Fruit fly (Drosophila melanogaster) whole organism, prepupa: ENCODE results near the gene CG1503.

ENCODE experiments used
- CG10669 ChIP-seq: fragments of 200-800 bp; sonication (Bioruptor generic); optimal IDR thresholded peaks from 3 replicates; lab custom pipeline; 2018; ENCODE audit warnings: missing biosample characterization, mild to moderate bottlenecking, missing genetic modification characterization, moderate library complexity
- CG11902 ChIP-seq: fragments of 200-800 bp; sonication (Bioruptor generic); optimal IDR thresholded peaks from 3 replicates; lab custom pipeline; 2016; ENCODE audit warnings: missing biosample characterization, missing genetic modification characterization
- CG15336 ChIP-seq: fragments of 200-800 bp; sonication (Bioruptor generic); IDR thresholded peaks from 2 replicates; pipeline ENCODE4 v1.3.6; 2022; ENCODE audit warnings: missing biosample characterization, missing genetic modification characterization
- CG1621 ChIP-seq: fragments of 200-800 bp; sonication (Bioruptor generic); optimal IDR thresholded peaks from 3 replicates; lab custom pipeline; 2018; ENCODE audit warnings: missing biosample characterization, mild to moderate bottlenecking, missing genetic modification characterization
- CG3032 ChIP-seq: fragments of 200-800 bp; optimal IDR thresholded peaks from 2 replicates; lab custom pipeline; 2019; ENCODE audit warnings: missing biosample characterization, mild to moderate bottlenecking, missing genetic modification characterization, moderate library complexity
- CG31627 ChIP-seq: fragments of 200-800 bp; sonication (Bioruptor generic); optimal IDR thresholded peaks from 3 replicates; lab custom pipeline; 2016; ENCODE audit warnings: missing biosample characterization, missing genetic modification characterization
- CG32006 ChIP-seq: fragments of 200-800 bp; sonication (Bioruptor generic); optimal IDR thresholded peaks from 3 replicates; lab custom pipeline; 2017; ENCODE audit warnings: missing biosample characterization, mild to moderate bottlenecking, missing genetic modification characterization
- CG3919 ChIP-seq: fragments of 200-800 bp; sonication (Bioruptor generic); optimal IDR thresholded peaks from 3 replicates; lab custom pipeline; 2016; ENCODE audit warnings: missing biosample characterization, missing genetic modification characterization
- CG6163 ChIP-seq: fragments of 200-800 bp; sonication (Bioruptor generic); IDR thresholded peaks from 3 replicates; pipeline ENCODE4 v1.3.6; 2022; ENCODE audit warnings: missing biosample characterization, missing genetic modification characterization
- CG6276 ChIP-seq: fragments of 200-800 bp; sonication (Bioruptor generic); optimal IDR thresholded peaks from 2 replicates; lab custom pipeline; 2017; ENCODE audit warnings: missing biosample characterization, mild to moderate bottlenecking, missing genetic modification characterization
- CG6792 ChIP-seq: fragments of 200-800 bp; sonication (Bioruptor generic); optimal IDR thresholded peaks from 3 replicates; lab custom pipeline; 2016; ENCODE audit warnings: missing biosample characterization, missing genetic modification characterization
- CG6808 ChIP-seq: fragments of 200-800 bp; sonication (Bioruptor generic); optimal IDR thresholded peaks from 3 replicates; lab custom pipeline; 2017; ENCODE audit warnings: missing biosample characterization, missing genetic modification characterization, mild to moderate bottlenecking, moderate library complexity, missing genetic modification reagents
- CG6854 ChIP-seq: fragments of 200-800 bp; sonication (Bioruptor generic); optimal IDR thresholded peaks from 2 replicates; lab custom pipeline; 2017; ENCODE audit warnings: missing biosample characterization, mild to moderate bottlenecking, missing genetic modification characterization
- CG8119 ChIP-seq: fragments of 200-800 bp; sonication (Bioruptor generic); IDR thresholded peaks from 3 replicates; pipeline ENCODE4 v1.3.6; 2022; ENCODE audit warnings: missing biosample characterization, missing genetic modification characterization
- CG8319 ChIP-seq: fragments of 200-800 bp; sonication (Bioruptor generic); optimal IDR thresholded peaks from 3 replicates; lab custom pipeline; 2016; ENCODE audit warnings: missing biosample characterization, missing genetic modification characterization
- CG9139 ChIP-seq: fragments of 200-800 bp; sonication (Bioruptor generic); optimal IDR thresholded peaks from 3 replicates; lab custom pipeline; 2017; ENCODE audit warnings: missing biosample characterization, mild to moderate bottlenecking, missing genetic modification characterization
- Eip78C ChIP-seq: fragments of 200-800 bp; sonication (Bioruptor generic); peaks from one replicate; lab custom pipeline; 2016; ENCODE audit warnings: missing biosample characterization, missing genetic modification characterization
- Eip93F ChIP-seq: fragments of 200-800 bp; sonication (Bioruptor generic); optimal IDR thresholded peaks from 2 replicates; lab custom pipeline; 2016; ENCODE audit warnings: missing biosample characterization, mild to moderate bottlenecking, missing genetic modification characterization
- Ets21C ChIP-seq: fragments of 200-800 bp; sonication (Bioruptor generic); optimal IDR thresholded peaks from 3 replicates; lab custom pipeline; 2016; ENCODE audit warnings: missing biosample characterization, missing genetic modification characterization
- Ets96B ChIP-seq: fragments of 200-800 bp; optimal IDR thresholded peaks from 2 replicates; lab custom pipeline; 2019; ENCODE audit warnings: missing biosample characterization, mild to moderate bottlenecking, missing genetic modification characterization, moderate library complexity
- Gug ChIP-seq: fragments of 200-800 bp; sonication (Bioruptor generic); IDR thresholded peaks from 2 replicates; pipeline ENCODE4 v1.3.6; 2022; ENCODE audit warnings: missing biosample characterization, missing genetic modification characterization
- Hr38 ChIP-seq: sonication (Bioruptor generic); optimal IDR thresholded peaks from 2 replicates; lab custom pipeline; 2016; ENCODE audit warnings: missing biosample characterization, missing genetic modification characterization
- Met ChIP-seq: fragments of 200-800 bp; sonication (Bioruptor generic); optimal IDR thresholded peaks from 3 replicates; lab custom pipeline; 2016; ENCODE audit warnings: missing biosample characterization, missing genetic modification characterization
- OdsH ChIP-seq: fragments of 200-800 bp; sonication (Bioruptor generic); optimal IDR thresholded peaks from 3 replicates; lab custom pipeline; 2016; ENCODE audit warnings: missing biosample characterization, missing genetic modification characterization
- Smox ChIP-seq: fragments of 200-800 bp; sonication (Bioruptor generic); optimal IDR thresholded peaks from 3 replicates; lab custom pipeline; 2016; ENCODE audit warnings: missing biosample characterization, missing genetic modification characterization
- Sox102F ChIP-seq: fragments of 200-800 bp; sonication (Bioruptor generic); optimal IDR thresholded peaks from 2 replicates; lab custom pipeline; 2016; ENCODE audit warnings: missing biosample characterization, mild to moderate bottlenecking, missing genetic modification characterization
- Sox14 ChIP-seq: fragments of 200-800 bp; sonication (Bioruptor generic); optimal IDR thresholded peaks from 3 replicates; lab custom pipeline; 2016; ENCODE audit warnings: missing biosample characterization, missing genetic modification characterization
- Sox15 ChIP-seq: fragments of 200-800 bp; sonication (Bioruptor generic); optimal IDR thresholded peaks from 3 replicates; lab custom pipeline; 2016; ENCODE audit warnings: missing biosample characterization, missing genetic modification characterization
- achi ChIP-seq: fragments of 200-800 bp; sonication (Bioruptor generic); optimal IDR thresholded peaks from 3 replicates; lab custom pipeline; 2016; ENCODE audit warnings: missing biosample characterization, missing genetic modification characterization
- acj6 ChIP-seq: fragments of 200-800 bp; sonication (Bioruptor generic); optimal IDR thresholded peaks from 3 replicates; lab custom pipeline; 2016; ENCODE audit warnings: missing biosample characterization, missing genetic modification characterization
- cyc ChIP-seq: fragments of 200-800 bp; sonication (Bioruptor generic); optimal IDR thresholded peaks from 3 replicates; lab custom pipeline; 2016; ENCODE audit warnings: missing biosample characterization, missing genetic modification characterization
- dac ChIP-seq: fragments of 200-800 bp; sonication (Bioruptor generic); optimal IDR thresholded peaks from 2 replicates; lab custom pipeline; 2017; ENCODE audit warnings: missing biosample characterization, mild to moderate bottlenecking, missing genetic modification characterization
- dsx ChIP-seq: fragments of 200-800 bp; optimal IDR thresholded peaks from 3 replicates; lab custom pipeline; 2019; ENCODE audit warnings: missing biosample characterization, mild to moderate bottlenecking, missing genetic modification characterization, moderate library complexity; ENCODE audit not compliant: poor library complexity, severe bottlenecking
- eg ChIP-seq: fragments of 200-800 bp; sonication (Bioruptor generic); IDR thresholded peaks from 3 replicates; pipeline ENCODE4 v1.3.6; 2022; ENCODE audit warnings: missing biosample characterization, missing genetic modification characterization
- fd59A ChIP-seq: fragments of 200-800 bp; sonication (Bioruptor generic); optimal IDR thresholded peaks from 2 replicates; lab custom pipeline; 2017; ENCODE audit warnings: missing biosample characterization, mild to moderate bottlenecking, missing genetic modification characterization, missing genetic modification reagents
- fd85E ChIP-seq: fragments of 200-800 bp; sonication (Bioruptor generic); optimal IDR thresholded peaks from 3 replicates; lab custom pipeline; 2016; ENCODE audit warnings: missing biosample characterization, missing genetic modification characterization
- fkh ChIP-seq: fragments of 200-800 bp; sonication (Bioruptor generic); optimal IDR thresholded peaks from 3 replicates; lab custom pipeline; 2017; ENCODE audit warnings: missing biosample characterization, mild to moderate bottlenecking, missing genetic modification characterization, moderate library complexity
- lz ChIP-seq: fragments of 200-800 bp; sonication (Bioruptor generic); optimal IDR thresholded peaks from 3 replicates; lab custom pipeline; 2016; ENCODE audit warnings: missing biosample characterization, missing genetic modification characterization
- net ChIP-seq: fragments of 200-800 bp; sonication (Bioruptor generic); optimal IDR thresholded peaks from 3 replicates; lab custom pipeline; 2016; ENCODE audit warnings: missing biosample characterization, missing genetic modification characterization
- pdm3 ChIP-seq: fragments of 200-800 bp; sonication (Bioruptor generic); optimal IDR thresholded peaks from 3 replicates; lab custom pipeline; 2016; ENCODE audit warnings: missing biosample characterization, missing genetic modification characterization
- salr ChIP-seq, 2 experiments: fragments of 200-800 bp; sonication (Bioruptor generic); optimal IDR thresholded peaks; 3 replicates each; lab custom pipeline; 2016 to 2018; ENCODE audit warnings: missing biosample characterization in 2 of 2, missing genetic modification characterization in 2 of 2, mild to moderate bottlenecking in 1 of 2
- spab ChIP-seq: fragments of 200-800 bp; sonication (Bioruptor generic); optimal IDR thresholded peaks from 2 replicates; lab custom pipeline; 2017; ENCODE audit warnings: missing biosample characterization, mild to moderate bottlenecking, missing genetic modification characterization, missing genetic modification reagents
- ss ChIP-seq, 2 experiments: fragments of 200-800 bp; sonication (Bioruptor generic); optimal IDR thresholded peaks; 2 replicates in 1 of 2; 3 replicates in 1 of 2; lab custom pipeline; 2017 to 2018; ENCODE audit warnings: mild to moderate bottlenecking in 2 of 2, missing biosample characterization in 2 of 2, missing genetic modification characterization in 2 of 2, moderate library complexity in 1 of 2
- svp ChIP-seq: fragments of 200-800 bp; sonication (Bioruptor generic); peaks from one replicate; lab custom pipeline; 2016; ENCODE audit warnings: missing biosample characterization, missing genetic modification characterization

Gene CG1503

DNA sequence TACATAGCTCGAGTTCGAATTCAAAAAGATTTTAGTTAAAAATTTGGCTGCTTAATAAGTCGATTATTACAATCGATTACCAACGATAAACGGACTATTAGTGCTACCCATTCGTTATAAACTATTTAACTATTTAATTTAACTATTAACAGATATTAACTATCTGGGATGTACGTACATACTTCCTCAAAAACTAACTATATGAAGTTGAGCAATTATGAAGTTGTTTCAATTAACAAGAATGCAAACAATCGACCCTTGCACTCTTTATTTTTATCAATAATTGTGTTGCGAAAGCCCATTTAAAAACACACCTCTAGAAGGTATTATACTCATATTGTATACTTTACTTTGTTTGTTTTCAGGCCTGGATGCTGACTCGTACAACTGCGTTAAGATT lies at the start of gene CG1503:
Gene CG1503 (minus strand): TSS at position 101 of the 400 bp plus-strand sequence.
- TF ChIP-seq Met (no peak), eg (GFP tag; lab: Robert Waterston, UW) (no peak), CG6792 (GFP tag; lab: Kevin White, UChicago) (no peak), ss (GFP tag; optimal IDR thresholded peaks at IDR 0.05; lab: Kevin White, UChicago) (no peak), fkh (GFP tag; lab: Kevin White, UChicago) (no peak), Sox15 (GFP tag; lab: Kevin White, UChicago) (no peak), Gug (GFP tag; lab: Robert Waterston, UW) (no peak), Eip78C (GFP tag; lab: Kevin White, UChicago) (no peak), pdm3 (GFP tag; lab: Kevin White, UChicago) (no peak), Sox102F (GFP tag; lab: Kevin White, UChicago) (no peak), CG10669 (GFP tag; lab: Kevin White, UChicago) (no peak), CG31627 (no peak), cyc (GFP tag; lab: Kevin White, UChicago) (no peak), fd85E (GFP tag; lab: Kevin White, UChicago) (no peak), acj6 (GFP tag; lab: Kevin White, UChicago) (no peak), CG8119 (GFP tag; lab: Robert Waterston, UW) (no peak), dsx (no peak), Hr38 (GFP tag; lab: Kevin White, UChicago) (no peak), CG1621 (tag; lab: Kevin White, UChicago) (no peak)

DNA sequence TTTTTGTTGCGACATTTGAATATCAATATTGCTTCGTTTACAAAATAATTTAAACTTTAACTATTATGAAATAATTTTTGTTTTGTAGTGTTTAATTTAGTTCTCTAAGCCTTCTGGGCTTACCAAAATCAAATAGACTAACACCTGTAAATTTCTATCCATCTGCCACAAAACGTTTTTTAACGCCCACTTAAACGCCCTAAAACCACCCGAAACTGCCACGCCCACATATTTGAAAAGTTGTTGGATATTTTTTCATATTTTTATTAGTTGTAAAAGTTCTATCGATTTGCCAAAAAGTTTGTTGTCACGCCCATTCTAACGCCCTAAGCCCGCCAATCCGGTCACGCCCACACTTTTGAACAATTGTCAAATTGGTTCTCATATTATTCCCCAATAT lies 40.8 kb upstream of the CG1503 start, which contains the start of gene CG45154:
Gene CG45154 (minus strand): TSS at position 101 of the 400 bp plus-strand sequence.
- TF ChIP-seq dac (GFP tag; lab: Kevin White, UChicago) (no peak), Sox14 (GFP tag; lab: Kevin White, UChicago) (no peak), lz (GFP tag; lab: Kevin White, UChicago) (no peak), Met (no peak), CG3032 (tag; lab: Kevin White, UChicago) (no peak), CG32006 (GFP tag; lab: Kevin White, UChicago) (no peak), CG9139 (GFP tag; lab: Kevin White, UChicago) (no peak), dsx (no peak), achi (no peak), CG8319 (GFP tag; lab: Kevin White, UChicago) (no peak), net (GFP tag; lab: Kevin White, UChicago) (no peak), Eip78C (GFP tag; lab: Kevin White, UChicago) (no peak), fd59A (GFP tag; lab: Kevin White, UChicago) (no peak), Eip93F (GFP tag; lab: Kevin White, UChicago) (no peak), Ets96B (tag; lab: Kevin White, UChicago) (no peak), CG3919 (no peak), CG11902 (GFP tag; lab: Kevin White, UChicago) (no peak), CG8119 (GFP tag; lab: Robert Waterston, UW) (no peak), Hr38 (GFP tag; lab: Kevin White, UChicago) (no peak)

DNA sequence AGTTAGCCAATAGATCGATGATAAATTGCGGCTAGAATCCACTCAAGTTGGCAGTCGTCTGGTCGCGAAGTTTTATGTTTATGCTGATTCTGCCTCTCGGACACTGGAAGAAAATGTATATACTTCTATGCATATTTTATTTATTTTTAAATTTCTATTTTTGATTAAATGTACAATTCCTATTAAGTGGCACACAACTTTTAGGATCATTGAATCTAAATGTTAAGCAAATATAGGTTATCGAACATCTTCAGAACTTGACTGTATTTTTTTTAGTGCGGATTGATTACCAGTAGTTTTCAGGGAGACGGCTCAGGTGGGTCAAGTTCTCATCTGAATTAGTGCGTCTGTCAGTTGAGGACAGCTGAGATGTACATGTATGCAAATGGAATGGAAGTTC lies 21.1 kb upstream of the CG1503 start:
- TF ChIP-seq net (GFP tag; lab: Kevin White, UChicago) (peak; percentile 33), Eip93F (GFP tag; lab: Kevin White, UChicago) (no peak), fd59A (GFP tag; lab: Kevin White, UChicago) (peak; percentile 41), Ets96B (tag; lab: Kevin White, UChicago) (peak; percentile 72), CG8119 (GFP tag; lab: Robert Waterston, UW) (0 out of 3 replicates have a peak, but pooled peaks have one; percentile 21), CG11902 (GFP tag; lab: Kevin White, UChicago) (no peak), spab (GFP tag; lab: Kevin White, UChicago) (peak; percentile 49), CG3919 (peak; percentile 50), fd85E (GFP tag; lab: Kevin White, UChicago) (no peak), CG15336 (GFP tag; lab: Robert Waterston, UW) (peak; percentile 45; the same call in 1 of the 2 replicates), OdsH (GFP tag; lab: Kevin White, UChicago) (peak; percentile 57), Sox102F (GFP tag; lab: Kevin White, UChicago) (no peak), Smox (GFP tag; lab: Kevin White, UChicago) (no peak), eg (GFP tag; lab: Robert Waterston, UW) (no peak), Met (peak; percentile 25), CG32006 (GFP tag; lab: Kevin White, UChicago) (peak; percentile 9), Gug (GFP tag; lab: Robert Waterston, UW) (no peak), CG3032 (tag; lab: Kevin White, UChicago) (peak; percentile 68), CG6808 (GFP tag; lab: Kevin White, UChicago) (peak; percentile 55), Ets21C (GFP tag; lab: Kevin White, UChicago) (no peak), ss (GFP tag; optimal IDR thresholded peaks at IDR 0.05; lab: Kevin White, UChicago) (peak; percentile 16 to 74), CG6854 (GFP tag; lab: Kevin White, UChicago) (no peak), fkh (GFP tag; lab: Kevin White, UChicago) (no peak), salr (GFP tag; optimal IDR thresholded peaks at IDR 0.05; lab: Kevin White, UChicago) (peak in 1 of 2 experiments; percentile 39), CG6163 (GFP tag; lab: Robert Waterston, UW) (no peak; the same call in 1 of the 3 replicates), dac (GFP tag; lab: Kevin White, UChicago) (no peak), CG31627 (no peak), CG6276 (GFP tag; lab: Kevin White, UChicago) (no peak), Sox15 (GFP tag; lab: Kevin White, UChicago) (no peak), svp (GFP tag; lab: Kevin White, UChicago) (peak; percentile 57)
